Worm (Caenorhabditis elegans): ENCODE results near the gene F01F1.3.

Gene F01F1.3

ce11 chrIII:5874664-5875417 lies 3.1 kb downstream of the F01F1.3 start:
- peak; percentile 52 for TF ChIP-seq nhr-43 (tag; optimal IDR thresholded peaks at IDR 0.05; ENCODE audit: poor library complexity, severe bottlenecking)
- TF ChIP-seq nhr-23 (tag; optimal IDR thresholded peaks at IDR 0.05): no peak
- TF ChIP-seq nhr-67 (tag; optimal IDR thresholded peaks at IDR 0.05): no peak
- no peak for TF ChIP-seq fos-1 (tag; optimal IDR thresholded peaks at IDR 0.05)
- TF ChIP-seq ama-1 (optimal IDR thresholded peaks at IDR 0.05): peak; percentile 48
- no peak for TF ChIP-seq nhr-76 (tag; optimal IDR thresholded peaks at IDR 0.05)
- no peak for TF ChIP-seq jun-1 (tag; optimal IDR thresholded peaks at IDR 0.05)
- TF ChIP-seq eor-1 (tag; optimal IDR thresholded peaks at IDR 0.05): no peak

- no peak for TF ChIP-seq aly-2 (tag; optimal IDR thresholded peaks at IDR 0.05)
- no peak for TF ChIP-seq pha-4 (tag; optimal IDR thresholded peaks at IDR 0.05)
- no peak for TF ChIP-seq daf-12 (tag; optimal IDR thresholded peaks at IDR 0.05)
- no peak for TF ChIP-seq mml-1 (tag; optimal IDR thresholded peaks at IDR 0.05)
- TF ChIP-seq skn-1 (tag; optimal IDR thresholded peaks at IDR 0.05): no peak
- TF ChIP-seq ceh-82 (tag; optimal IDR thresholded peaks at IDR 0.05): no peak
- TF ChIP-seq zag-1 (tag; optimal IDR thresholded peaks at IDR 0.05): no peak
- TF ChIP-seq nhr-28 (tag; optimal IDR thresholded peaks at IDR 0.05): no peak
- TF ChIP-seq elt-3 (tag; optimal IDR thresholded peaks at IDR 0.05): no peak
- TF ChIP-seq nfya-1 (tag; optimal IDR thresholded peaks at IDR 0.05; ENCODE audit: insufficient read depth): no peak
- no peak for TF ChIP-seq eor-1 (tag; optimal IDR thresholded peaks at IDR 0.05)
- TF ChIP-seq nhr-11 (tag; optimal IDR thresholded peaks at IDR 0.05): no peak
- TF ChIP-seq ztf-11 (tag; optimal IDR thresholded peaks at IDR 0.05): no peak
- no peak for TF ChIP-seq mdl-1 (tag; optimal IDR thresholded peaks at IDR 0.05)
Observed at ce11 chrIII:5875418-5875702, 3.6 kb downstream of the F01F1.3 start.

ce11 chrIII:5875705-5876104 lies 4.0 kb downstream of the F01F1.3 start:
- peak; percentile 64 for TF ChIP-seq elt-1 (tag; optimal IDR thresholded peaks at IDR 0.05)
- TF ChIP-seq aly-2 (tag; optimal IDR thresholded peaks at IDR 0.05): no peak
- peak; percentile 48 for TF ChIP-seq elt-2 (tag; optimal IDR thresholded peaks at IDR 0.05)

- TF ChIP-seq elt-3 (tag; optimal IDR thresholded peaks at IDR 0.05) (peak in 1 of 3 experiments; percentile 7), unc-62 (GFP tag; optimal IDR thresholded peaks at IDR 0.05) (no peak), nhr-25 (tag; optimal IDR thresholded peaks at IDR 0.05) (peak; percentile 58), pha-4 (tag; optimal IDR thresholded peaks at IDR 0.05) (peak; percentile 64), fos-1 (tag; optimal IDR thresholded peaks at IDR 0.05) (no peak), lin-15B (tag; optimal IDR thresholded peaks at IDR 0.05) (peak; percentile 42), nhr-67 (tag; optimal IDR thresholded peaks at IDR 0.05) (no peak), elt-2 (tag; optimal IDR thresholded peaks at IDR 0.05) (peak; percentile 3), eor-1 (tag; optimal IDR thresholded peaks at IDR 0.05) (no peak), fkh-2 (tag; optimal IDR thresholded peaks at IDR 0.05) (no peak), nhr-23 (tag; optimal IDR thresholded peaks at IDR 0.05) (peak; percentile 43), lsy-12 (tag; optimal IDR thresholded peaks at IDR 0.05) (peak; percentile 27), nhr-76 (tag; optimal IDR thresholded peaks at IDR 0.05) (no peak), ama-1 (optimal IDR thresholded peaks at IDR 0.05) (peak; percentile 93), hmg-11 (tag; optimal IDR thresholded peaks at IDR 0.05) (no peak), nhr-12 (tag; optimal IDR thresholded peaks at IDR 0.05) (no peak)
Observed at ce11 chrIII:5876140-5876675, 4.5 kb downstream of the F01F1.3 start, which contains the start of gene aldo-2. TSS of gene aldo-2 (minus strand) at chrIII:5876625.

- TF ChIP-seq jun-1 (tag; optimal IDR thresholded peaks at IDR 0.05) (no peak), mml-1 (tag; optimal IDR thresholded peaks at IDR 0.05) (no peak), nhr-23 (tag; optimal IDR thresholded peaks at IDR 0.05) (peak; percentile 10), elt-2 (tag; optimal IDR thresholded peaks at IDR 0.05) (peak; percentile 51), snpc-4 (tag; optimal IDR thresholded peaks at IDR 0.05) (no peak), ztf-4 (tag; optimal IDR thresholded peaks at IDR 0.05) (no peak), skn-1 (tag; optimal IDR thresholded peaks at IDR 0.05) (no peak), pqm-1 (tag; optimal IDR thresholded peaks at IDR 0.05) (no peak), ztf-11 (tag; optimal IDR thresholded peaks at IDR 0.05) (no peak)
Observed at ce11 chrIII:5876867-5877641, 5.3 kb downstream of the F01F1.3 start.

Data from whole organism, L3 larva.